Fruit fly (Drosophila melanogaster) whole organism, embryonic: ENCODE data around the gene Send2.

Experiments
- B-H1 ChIP-seq: fragments of 200-800 bp; sonication (Bioruptor generic); IDR thresholded peaks from 3 replicates; pipeline ENCODE4 v1.3.6; 2022; ENCODE audit warnings: missing biosample characterization, missing genetic modification characterization
- CG10209 ChIP-seq: fragments of 200-800 bp; sonication (Bioruptor generic); optimal IDR thresholded peaks from 3 replicates; lab custom pipeline; 2017; ENCODE audit warnings: missing biosample characterization, mild to moderate bottlenecking, missing genetic modification characterization, missing genetic modification reagents
- CG10274 ChIP-seq: fragments of 200-800 bp; sonication (Bioruptor generic); optimal IDR thresholded peaks from 3 replicates; lab custom pipeline; 2017; ENCODE audit warnings: missing biosample characterization, mild to moderate bottlenecking, missing genetic modification characterization
- CG10959 ChIP-seq: fragments of 200-800 bp; sonication (Bioruptor generic); IDR thresholded peaks from 2 replicates; pipeline ENCODE4 v1.3.6; 2022; ENCODE audit warnings: missing biosample characterization, missing genetic modification characterization
- CG11456 ChIP-seq: fragments of 200-800 bp; sonication (Bioruptor generic); IDR thresholded peaks from 3 replicates; pipeline ENCODE4 v1.3.6; 2022; ENCODE audit warnings: missing biosample characterization, missing genetic modification characterization
- CG11560 ChIP-seq: fragments of 200-800 bp; sonication (Bioruptor generic); IDR thresholded peaks from 3 replicates; pipeline ENCODE4 v1.3.6; 2022; ENCODE audit warnings: missing biosample characterization, missing genetic modification characterization
- CG14860 ChIP-seq: fragments of 200-800 bp; sonication (Bioruptor generic); IDR thresholded peaks from 3 replicates; pipeline ENCODE4 v1.3.6; 2022; ENCODE audit warnings: missing biosample characterization, missing genetic modification characterization; ENCODE audit not compliant: partially characterized antibody
- CG16813 ChIP-seq: fragments of 200-800 bp; sonication (Bioruptor generic); IDR thresholded peaks from 3 replicates; pipeline ENCODE4 v1.3.6; 2022; ENCODE audit warnings: missing biosample characterization, missing genetic modification characterization; ENCODE audit not compliant: partially characterized antibody
- CG17359 ChIP-seq: fragments of 200-800 bp; sonication (Bioruptor generic); optimal IDR thresholded peaks from 3 replicates; lab custom pipeline; 2018; ENCODE audit warnings: missing biosample characterization, mild to moderate bottlenecking, missing genetic modification characterization, moderate library complexity
- CG17568 ChIP-seq: fragments of 200-800 bp; sonication (Bioruptor generic); optimal IDR thresholded peaks from 2 replicates; lab custom pipeline; 2018; ENCODE audit warnings: missing biosample characterization, mild to moderate bottlenecking, missing genetic modification characterization, moderate library complexity
- CG3163 ChIP-seq: fragments of 200-800 bp; sonication (Bioruptor generic); optimal IDR thresholded peaks from 3 replicates; lab custom pipeline; 2016; ENCODE audit warnings: missing biosample characterization, missing genetic modification characterization
- CG34224 ChIP-seq: fragments of 200-800 bp; sonication (Bioruptor generic); IDR thresholded peaks from 3 replicates; pipeline ENCODE4 v1.3.6; 2022; ENCODE audit warnings: missing biosample characterization, missing genetic modification characterization; ENCODE audit not compliant: partially characterized antibody
- CG4282 ChIP-seq: fragments of 200-800 bp; sonication (Bioruptor generic); optimal IDR thresholded peaks from 2 replicates; lab custom pipeline; 2016; ENCODE audit warnings: missing biosample characterization, missing genetic modification characterization
- CG6175 ChIP-seq: fragments of 200-800 bp; sonication (Bioruptor generic); IDR thresholded peaks from 3 replicates; pipeline ENCODE4 v1.3.6; 2022; ENCODE audit warnings: missing biosample characterization, missing genetic modification characterization
- CG7556 ChIP-seq: fragments of 200-800 bp; sonication (Bioruptor generic); optimal IDR thresholded peaks from 2 replicates; lab custom pipeline; 2017; ENCODE audit warnings: missing biosample characterization, mild to moderate bottlenecking, missing genetic modification characterization
- CG7745 ChIP-seq: fragments of 200-800 bp; sonication (Bioruptor generic); optimal IDR thresholded peaks from 2 replicates; lab custom pipeline; 2018; ENCODE audit warnings: missing biosample characterization, mild to moderate bottlenecking, missing genetic modification characterization, moderate library complexity
- CG9609 ChIP-seq: fragments of 200-800 bp; sonication (Bioruptor generic); optimal IDR thresholded peaks from 3 replicates; lab custom pipeline; 2016; ENCODE audit warnings: missing biosample characterization, missing genetic modification characterization
- CG9727 ChIP-seq: fragments of 200-800 bp; sonication (Bioruptor generic); optimal IDR thresholded peaks from 3 replicates; lab custom pipeline; 2017; ENCODE audit warnings: missing biosample characterization, mild to moderate bottlenecking, missing genetic modification characterization
- CG9797 ChIP-seq: fragments of 200-800 bp; sonication (Bioruptor generic); optimal IDR thresholded peaks from 3 replicates; lab custom pipeline; 2018; ENCODE audit warnings: missing biosample characterization, mild to moderate bottlenecking, missing genetic modification characterization
- Camta ChIP-seq: fragments of 200-800 bp; sonication (Bioruptor generic); optimal IDR thresholded peaks from 2 replicates; lab custom pipeline; 2016; ENCODE audit warnings: missing biosample characterization, missing genetic modification characterization
- Chrac-16 ChIP-seq: fragments of 200-800 bp; sonication (Bioruptor generic); optimal IDR thresholded peaks from 3 replicates; lab custom pipeline; 2016; ENCODE audit warnings: missing biosample characterization, missing genetic modification characterization
- Dp ChIP-seq: fragments of 200-800 bp; sonication (Bioruptor generic); optimal IDR thresholded peaks from 2 replicates; lab custom pipeline; 2018; ENCODE audit warnings: missing biosample characterization, mild to moderate bottlenecking, missing genetic modification characterization, moderate library complexity
- Fer1 ChIP-seq: fragments of 200-800 bp; sonication (Bioruptor generic); optimal IDR thresholded peaks from 2 replicates; lab custom pipeline; 2017; ENCODE audit warnings: missing biosample characterization, mild to moderate bottlenecking, missing genetic modification characterization
- GATAe ChIP-seq: fragments of 200-800 bp; sonication (Bioruptor generic); conservative IDR thresholded peaks from 2 replicates; pipeline ENCODE4 v1.3.6; 2022; ENCODE audit warnings: missing biosample characterization, missing genetic modification characterization
- H15 ChIP-seq: fragments of 200-800 bp; sonication (Bioruptor generic); IDR thresholded peaks from 3 replicates; pipeline ENCODE4 v1.3.6; 2022; ENCODE audit warnings: missing biosample characterization, missing genetic modification characterization
- Jarid2 ChIP-seq: fragments of 200-800 bp; sonication (Bioruptor generic); optimal IDR thresholded peaks from 3 replicates; lab custom pipeline; 2017; ENCODE audit warnings: mild to moderate bottlenecking, missing biosample characterization, missing genetic modification reagents, missing genetic modification characterization
- MESR4 ChIP-seq: fragments of 200-800 bp; sonication (Bioruptor generic); optimal IDR thresholded peaks from 2 replicates; lab custom pipeline; 2018; ENCODE audit warnings: missing biosample characterization, mild to moderate bottlenecking, missing genetic modification characterization, moderate library complexity
- MTF-1 ChIP-seq: fragments of 200-800 bp; sonication (Bioruptor generic); optimal IDR thresholded peaks from 2 replicates; lab custom pipeline; 2018; ENCODE audit warnings: missing biosample characterization, mild to moderate bottlenecking, missing genetic modification characterization, borderline replicate concordance
- Nf-YB ChIP-seq: fragments of 200-800 bp; sonication (Bioruptor generic); optimal IDR thresholded peaks from 3 replicates; lab custom pipeline; 2019; ENCODE audit warnings: missing biosample characterization, mild to moderate bottlenecking, missing genetic modification characterization, moderate library complexity
- NfI ChIP-seq: fragments of 200-800 bp; sonication (Bioruptor generic); optimal IDR thresholded peaks from 3 replicates; lab custom pipeline; 2018; ENCODE audit warnings: missing biosample characterization, mild to moderate bottlenecking, missing genetic modification characterization, moderate library complexity
- Oli ChIP-seq: fragments of 200-800 bp; sonication (Bioruptor generic); optimal IDR thresholded peaks from 2 replicates; lab custom pipeline; 2018; ENCODE audit warnings: missing biosample characterization, mild to moderate bottlenecking, missing genetic modification characterization, moderate library complexity
- Scr ChIP-seq: fragments of 200-800 bp; sonication (Bioruptor generic); IDR thresholded peaks from 2 replicates; pipeline ENCODE4 v1.3.6; 2022; ENCODE audit warnings: missing biosample characterization, missing genetic modification characterization; ENCODE audit not compliant: partially characterized antibody
- bab2 ChIP-seq: fragments of 200-800 bp; sonication (Bioruptor generic); optimal IDR thresholded peaks from 2 replicates; lab custom pipeline; 2016; ENCODE audit warnings: missing biosample characterization, missing genetic modification characterization
- cas ChIP-seq: fragments of 200-800 bp; sonication (Bioruptor generic); IDR thresholded peaks from 2 replicates; pipeline ENCODE4 v1.3.6; 2022; ENCODE audit warnings: missing biosample characterization, missing genetic modification characterization
- chinmo ChIP-seq: fragments of 200-800 bp; sonication (Bioruptor generic); IDR thresholded peaks from 4 replicates; pipeline ENCODE4 v1.3.6; 2022; ENCODE audit warnings: missing biosample characterization, missing genetic modification characterization; ENCODE audit not compliant: partially characterized antibody
- chm ChIP-seq: fragments of 200-800 bp; sonication (Bioruptor generic); IDR thresholded peaks from 2 replicates; pipeline ENCODE4 v1.3.6; 2022; ENCODE audit warnings: missing biosample characterization, missing genetic modification characterization
- disco-r ChIP-seq: fragments of 200-800 bp; sonication (Bioruptor generic); optimal IDR thresholded peaks from 2 replicates; lab custom pipeline; 2016; ENCODE audit warnings: missing biosample characterization, missing genetic modification characterization
- ems ChIP-seq: fragments of 200-800 bp; sonication (Bioruptor generic); optimal IDR thresholded peaks from 3 replicates; lab custom pipeline; 2016; ENCODE audit warnings: missing biosample characterization, missing genetic modification characterization
- ftz-f1 ChIP-seq: fragments of 200-800 bp; sonication (Bioruptor generic); optimal IDR thresholded peaks from 2 replicates; lab custom pipeline; 2016; ENCODE audit warnings: missing biosample characterization, missing genetic modification characterization
- gce ChIP-seq: fragments of 200-800 bp; sonication (Bioruptor generic); IDR thresholded peaks from 3 replicates; pipeline ENCODE4 v1.3.6; 2022; ENCODE audit warnings: missing biosample characterization, missing genetic modification characterization
- gcm ChIP-seq: fragments of 200-800 bp; sonication (Bioruptor generic); optimal IDR thresholded peaks from 2 replicates; lab custom pipeline; 2019; ENCODE audit warnings: missing biosample characterization, mild to moderate bottlenecking, missing genetic modification characterization, moderate library complexity
- h ChIP-seq: fragments of >200 bp; optimal IDR thresholded peaks from 2 replicates; lab custom pipeline; 2017
- hkb ChIP-seq, 2 experiments: fragments of 200-800 bp in 1 of 2; fragments of >200 bp in 1 of 2; sonication (Bioruptor generic) in 1 of 2; IDR thresholded peaks in 1 of 2; optimal IDR thresholded peaks in 1 of 2; 2 replicates each; pipeline versions ENCODE4 v1.3.6 to Lab custom; 2017 to 2022; ENCODE audit warnings: missing biosample characterization in 1 of 2, missing genetic modification characterization in 1 of 2
- kay ChIP-seq: fragments of 200-800 bp; sonication (Bioruptor generic); optimal IDR thresholded peaks from 2 replicates; lab custom pipeline; 2016; ENCODE audit warnings: missing biosample characterization, missing genetic modification characterization
- luna ChIP-seq: fragments of 200-800 bp; sonication (Bioruptor generic); optimal IDR thresholded peaks from 2 replicates; lab custom pipeline; 2016; ENCODE audit warnings: missing biosample characterization, missing genetic modification characterization
- onecut ChIP-seq: fragments of 200-800 bp; sonication (Bioruptor generic); IDR thresholded peaks from 2 replicates; pipeline ENCODE4 v1.3.6; 2022; ENCODE audit warnings: missing biosample characterization, missing genetic modification characterization
- sim ChIP-seq: fragments of 200-800 bp; sonication (Bioruptor generic); IDR thresholded peaks from 2 replicates; pipeline ENCODE4 v1.3.6; 2022; ENCODE audit warnings: missing biosample characterization, missing genetic modification characterization
- sna ChIP-seq: fragments of 200-800 bp; sonication (Bioruptor generic); IDR thresholded peaks from 2 replicates; pipeline ENCODE4 v1.3.6; 2022; ENCODE audit warnings: missing biosample characterization, missing genetic modification characterization; ENCODE audit not compliant: partially characterized antibody
- unc-4 ChIP-seq: fragments of 200-800 bp; sonication (Bioruptor generic); IDR thresholded peaks from 2 replicates; pipeline ENCODE4 v1.3.6; 2022; ENCODE audit warnings: missing biosample characterization, missing genetic modification characterization; ENCODE audit not compliant: partially characterized antibody
- vfl ChIP-seq: fragments of 200-800 bp; sonication (Bioruptor generic); optimal IDR thresholded peaks from 2 replicates; lab custom pipeline; 2016; ENCODE audit warnings: missing biosample characterization, missing genetic modification characterization

The Send2 gene

DNA sequence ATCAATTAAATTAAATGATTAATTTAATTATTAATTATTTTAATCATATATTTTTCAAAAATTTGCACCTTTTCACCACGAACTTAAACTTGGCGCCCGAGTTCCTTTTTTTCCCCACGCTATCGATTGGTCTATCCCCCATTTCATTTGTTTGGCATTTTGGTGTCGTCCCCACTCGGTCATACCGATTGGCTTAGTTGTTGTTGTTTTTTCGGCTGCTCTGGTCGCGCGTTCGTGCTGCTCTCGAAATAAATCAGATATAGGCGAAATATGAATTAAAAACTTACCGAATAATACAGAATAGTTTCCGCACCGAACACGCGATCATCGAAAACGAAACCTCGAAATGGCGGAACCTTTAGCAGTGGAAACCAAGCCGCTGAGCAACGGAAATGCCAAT, 12.5 kb downstream of the Send2 start, which contains the start of gene CG33090 (continued):
- TF ChIP-seq CG10274 (GFP tag; lab: Kevin White, UChicago) (no peak), CG6175 (GFP tag; lab: Robert Waterston, UW) (no peak), vfl (GFP tag; lab: Kevin White, UChicago) (no peak), sim (GFP tag; lab: Robert Waterston, UW) (no peak), CG11560 (peak; percentile 92; the same call in 2 of the 3 replicates), sna (GFP tag; lab: Robert Waterston, UW) (peak; percentile 18; the same call in 1 of the 2 replicates), CG17568 (GFP tag; lab: Kevin White, UChicago) (no peak), Jarid2 (peak; percentile 84), chm (no peak), chinmo (GFP tag; lab: Robert Waterston, UW) (0 out of 4 replicates have a peak, but pooled peaks have one; percentile 38), Dp (peak; percentile 89), onecut (GFP tag; lab: Robert Waterston, UW) (peak; percentile 44), Scr (GFP tag; lab: Robert Waterston, UW) (0 out of 2 replicates have a peak, but pooled peaks have one; percentile 21), CG9609 (no peak), CG17359 (tag; lab: Kevin White, UChicago) (no peak), CG9797 (peak; percentile 49), GATAe (GFP tag; lab: Robert Waterston, UW) (no peak), CG34224 (GFP tag; lab: Robert Waterston, UW) (peak; percentile 26; the same call in 1 of the 3 replicates), CG16813 (no peak), kay (GFP tag; lab: Kevin White, UChicago) (no peak), CG14860 (GFP tag; lab: Robert Waterston, UW) (no peak), Chrac-16 (GFP tag; lab: Kevin White, UChicago) (no peak), Camta (GFP tag; lab: Kevin White, UChicago) (no peak), bab2 (GFP tag; lab: Kevin White, UChicago) (no peak), gce (GFP tag; lab: Robert Waterston, UW) (no peak), CG10959 (GFP tag; lab: Robert Waterston, UW) (no peak), NfI (GFP tag; lab: Kevin White, UChicago) (no peak), CG10209 (no peak), CG11456 (GFP tag; lab: Robert Waterston, UW) (no peak), unc-4 (0 out of 2 replicates have a peak, but pooled peaks have one; percentile 17), MTF-1 (no peak), disco-r (GFP tag; lab: Kevin White, UChicago) (no peak), ftz-f1 (GFP tag; lab: Kevin White, UChicago) (no peak), CG3163 (GFP tag; lab: Kevin White, UChicago) (no peak), CG7556 (GFP tag; lab: Kevin White, UChicago) (no peak), cas (GFP tag; lab: Robert Waterston, UW) (no peak), Nf-YB (no peak), H15 (no peak), MESR4 (GFP tag; lab: Kevin White, UChicago) (peak; percentile 8), luna (no peak), h (lab: Kevin White, UChicago) (no peak), CG4282 (GFP tag; lab: Kevin White, UChicago) (no peak), B-H1 (GFP tag; lab: Robert Waterston, UW) (no peak), CG9727 (GFP tag; lab: Kevin White, UChicago) (no peak), hkb (optimal IDR thresholded peaks at IDR 0.05; lab: Kevin White, UChicago) (no peak), hkb (GFP tag; IDR thresholded peaks at IDR 0.05; lab: Robert Waterston, UW) (no peak), Oli (tag; lab: Kevin White, UChicago) (no peak), CG7745 (tag; lab: Kevin White, UChicago) (no peak), ems (GFP tag; lab: Kevin White, UChicago) (no peak), gcm (GFP tag; lab: Kevin White, UChicago) (no peak), Fer1 (GFP tag; lab: Kevin White, UChicago) (no peak)
